Fruit fly (Drosophila melanogaster) whole organism, embryonic: ENCODE results near the gene CG12783.

Experiments used
- BEAF-32 ChIP-seq: fragments of 200-800 bp; sonication (Bioruptor generic); optimal IDR thresholded peaks from 3 replicates; lab custom pipeline; 2017; ENCODE audit warnings: missing biosample characterization, missing genetic modification characterization, mild to moderate bottlenecking, moderate library complexity, missing genetic modification reagents
- CG10543 ChIP-seq: fragments of 200-800 bp; sonication (Bioruptor generic); optimal IDR thresholded peaks from 3 replicates; lab custom pipeline; 2017; ENCODE audit warnings: missing biosample characterization, mild to moderate bottlenecking, missing genetic modification characterization, moderate library complexity
- CG13123 ChIP-seq: fragments of 200-800 bp; sonication (Bioruptor generic); optimal IDR thresholded peaks from 2 replicates; lab custom pipeline; 2016; ENCODE audit warnings: missing biosample characterization, missing genetic modification characterization
- CG13424 ChIP-seq: fragments of 200-800 bp; sonication (Bioruptor generic); optimal IDR thresholded peaks from 2 replicates; lab custom pipeline; 2019; ENCODE audit warnings: missing biosample characterization, mild to moderate bottlenecking, missing genetic modification characterization, moderate library complexity
- CG14014 ChIP-seq: fragments of 200-800 bp; sonication (Bioruptor generic); IDR thresholded peaks from 2 replicates; pipeline ENCODE4 v1.3.6; 2022; ENCODE audit warnings: missing biosample characterization, missing genetic modification characterization
- CG15011 ChIP-seq: fragments of 200-800 bp; sonication (Bioruptor generic); optimal IDR thresholded peaks from 3 replicates; lab custom pipeline; 2018; ENCODE audit warnings: missing biosample characterization, mild to moderate bottlenecking, missing genetic modification characterization
- CG17328 ChIP-seq: fragments of 200-800 bp; sonication (Bioruptor generic); IDR thresholded peaks from 2 replicates; pipeline ENCODE4 v1.3.6; 2022; ENCODE audit warnings: missing biosample characterization, missing genetic modification characterization
- CG17361 ChIP-seq: fragments of 200-800 bp; sonication (Bioruptor generic); IDR thresholded peaks from 3 replicates; pipeline ENCODE4 v1.3.6; 2022; ENCODE audit warnings: missing biosample characterization, missing genetic modification characterization
- CG17612 ChIP-seq: fragments of 200-800 bp; sonication (Bioruptor generic); IDR thresholded peaks from 2 replicates; pipeline ENCODE4 v1.3.6; 2022; ENCODE audit warnings: missing biosample characterization, missing genetic modification characterization
- CG2120 ChIP-seq: fragments of 200-800 bp; sonication (Bioruptor generic); optimal IDR thresholded peaks from 3 replicates; lab custom pipeline; 2016; ENCODE audit warnings: missing biosample characterization, missing genetic modification characterization
- CG2129 ChIP-seq: fragments of 200-800 bp; sonication (Bioruptor generic); IDR thresholded peaks from 2 replicates; pipeline ENCODE4 v1.3.6; 2022; ENCODE audit warnings: missing biosample characterization, missing genetic modification characterization; ENCODE audit not compliant: partially characterized antibody
- CG2202 ChIP-seq: fragments of 200-800 bp; sonication (Bioruptor generic); optimal IDR thresholded peaks from 2 replicates; lab custom pipeline; 2018; ENCODE audit warnings: missing biosample characterization, mild to moderate bottlenecking, missing genetic modification characterization
- CG2712 ChIP-seq: fragments of 200-800 bp; optimal IDR thresholded peaks from 3 replicates; lab custom pipeline; 2019; ENCODE audit warnings: missing biosample characterization, mild to moderate bottlenecking, missing genetic modification characterization, moderate library complexity
- CG31365 ChIP-seq: fragments of 200-800 bp; sonication (Bioruptor generic); optimal IDR thresholded peaks from 2 replicates; lab custom pipeline; 2018; ENCODE audit warnings: missing biosample characterization, mild to moderate bottlenecking, missing genetic modification characterization
- CG33557 ChIP-seq: fragments of 200-800 bp; sonication (Bioruptor generic); optimal IDR thresholded peaks from 2 replicates; lab custom pipeline; 2019; ENCODE audit warnings: missing biosample characterization, mild to moderate bottlenecking, missing genetic modification characterization, moderate library complexity
- CG3407 ChIP-seq: fragments of 200-800 bp; sonication (Bioruptor generic); optimal IDR thresholded peaks from 2 replicates; lab custom pipeline; 2018; ENCODE audit warnings: missing biosample characterization, mild to moderate bottlenecking, missing genetic modification characterization
- CG5180 ChIP-seq: fragments of 200-800 bp; sonication (Bioruptor generic); optimal IDR thresholded peaks from 3 replicates; lab custom pipeline; 2017; ENCODE audit warnings: missing biosample characterization, missing genetic modification characterization, mild to moderate bottlenecking, moderate library complexity, missing genetic modification reagents
- CG6175 ChIP-seq: fragments of 200-800 bp; sonication (Bioruptor generic); IDR thresholded peaks from 3 replicates; pipeline ENCODE4 v1.3.6; 2022; ENCODE audit warnings: missing biosample characterization, missing genetic modification characterization
- CG7556 ChIP-seq: fragments of 200-800 bp; sonication (Bioruptor generic); optimal IDR thresholded peaks from 2 replicates; lab custom pipeline; 2017; ENCODE audit warnings: missing biosample characterization, mild to moderate bottlenecking, missing genetic modification characterization
- CG7839 ChIP-seq: fragments of 200-800 bp; sonication (Bioruptor generic); optimal IDR thresholded peaks from 3 replicates; lab custom pipeline; 2018; ENCODE audit warnings: missing biosample characterization, mild to moderate bottlenecking, missing genetic modification characterization, moderate library complexity
- CG7928 ChIP-seq: fragments of 200-800 bp; sonication (Bioruptor generic); optimal IDR thresholded peaks from 2 replicates; lab custom pipeline; 2017; ENCODE audit warnings: missing biosample characterization, mild to moderate bottlenecking, missing genetic modification characterization
- CG8290 ChIP-seq, 3 experiments: fragments of 200-800 bp; sonication (Bioruptor generic); optimal IDR thresholded peaks; 2 replicates each; lab custom pipeline; 2016 to 2019; ENCODE audit warnings: missing biosample characterization in 3 of 3, missing genetic modification characterization in 3 of 3, mild to moderate bottlenecking in 2 of 3, moderate library complexity in 1 of 3
- CG9932 ChIP-seq: fragments of 200-800 bp; sonication (Bioruptor generic); IDR thresholded peaks from 2 replicates; pipeline ENCODE4 v1.3.6; 2022; ENCODE audit warnings: missing biosample characterization, missing genetic modification characterization
- CHES-1-like ChIP-seq: fragments of 200-800 bp; sonication (Bioruptor generic); optimal IDR thresholded peaks from 2 replicates; lab custom pipeline; 2016; ENCODE audit warnings: missing biosample characterization, missing genetic modification characterization
- Dip2 ChIP-seq: fragments of 200-800 bp; sonication (Bioruptor generic); IDR thresholded peaks from 2 replicates; pipeline ENCODE4 v1.3.6; 2022; ENCODE audit warnings: missing biosample characterization, missing genetic modification characterization
- Doc3 ChIP-seq: fragments of 200-800 bp; sonication (Bioruptor generic); IDR thresholded peaks from 3 replicates; pipeline ENCODE4 v1.3.6; 2022; ENCODE audit warnings: missing biosample characterization, missing genetic modification characterization; ENCODE audit not compliant: partially characterized antibody
- Gug ChIP-seq: fragments of 200-800 bp; sonication (Bioruptor generic); IDR thresholded peaks from 4 replicates; pipeline ENCODE4 v1.3.6; 2022; ENCODE audit warnings: missing biosample characterization, missing genetic modification characterization
- HmgZ ChIP-seq: fragments of 200-800 bp; sonication (Bioruptor generic); optimal IDR thresholded peaks from 2 replicates; lab custom pipeline; 2018; ENCODE audit warnings: missing biosample characterization, mild to moderate bottlenecking, missing genetic modification characterization
- MBD-R2 ChIP-seq: fragments of 200-800 bp; sonication (Bioruptor generic); IDR thresholded peaks from 2 replicates; pipeline ENCODE4 v1.3.6; 2022; ENCODE audit warnings: missing biosample characterization, missing genetic modification characterization
- Mes4 ChIP-seq: fragments of 200-800 bp; sonication (Bioruptor generic); optimal IDR thresholded peaks from 2 replicates; lab custom pipeline; 2016; ENCODE audit warnings: missing biosample characterization, missing genetic modification characterization
- Mrtf ChIP-seq: fragments of 200-800 bp; sonication (Bioruptor generic); IDR thresholded peaks from 3 replicates; pipeline ENCODE4 v1.3.6; 2022; ENCODE audit warnings: missing biosample characterization, missing genetic modification characterization
- NFAT ChIP-seq: fragments of 200-800 bp; sonication (Bioruptor generic); IDR thresholded peaks from 2 replicates; pipeline ENCODE4 v1.3.6; 2022; ENCODE audit warnings: missing biosample characterization, missing genetic modification characterization
- Scr ChIP-seq: fragments of 200-800 bp; sonication (Bioruptor generic); IDR thresholded peaks from 2 replicates; pipeline ENCODE4 v1.3.6; 2022; ENCODE audit warnings: missing biosample characterization, missing genetic modification characterization; ENCODE audit not compliant: partially characterized antibody
- Sry-δ ChIP-seq: fragments of 200-800 bp; sonication (Bioruptor generic); optimal IDR thresholded peaks from 2 replicates; lab custom pipeline; 2016; ENCODE audit warnings: missing biosample characterization, missing genetic modification characterization
- Taf1 ChIP-seq: fragments of 200-800 bp; sonication (Bioruptor generic); IDR thresholded peaks from 2 replicates; pipeline ENCODE4 v1.3.6; 2022; ENCODE audit warnings: missing biosample characterization, missing genetic modification characterization
- Xbp1 ChIP-seq: fragments of 200-800 bp; sonication (Bioruptor generic); optimal IDR thresholded peaks from 3 replicates; lab custom pipeline; 2016; ENCODE audit warnings: missing biosample characterization, mild to moderate bottlenecking, missing genetic modification characterization
- ase ChIP-seq: fragments of 200-800 bp; sonication (Bioruptor generic); IDR thresholded peaks from 3 replicates; pipeline ENCODE4 v1.3.6; 2022; ENCODE audit warnings: missing biosample characterization, missing genetic modification characterization
- bowl ChIP-seq: fragments of 200-800 bp; sonication (Bioruptor generic); IDR thresholded peaks from 2 replicates; pipeline ENCODE4 v1.3.6; 2022; ENCODE audit warnings: missing biosample characterization, missing genetic modification characterization
- caup ChIP-seq: fragments of 200-800 bp; sonication (Bioruptor generic); optimal IDR thresholded peaks from 3 replicates; lab custom pipeline; 2017; ENCODE audit warnings: missing biosample characterization, mild to moderate bottlenecking, missing genetic modification characterization, moderate library complexity; ENCODE audit not compliant: severe bottlenecking
- fd64A ChIP-seq: fragments of 200-800 bp; sonication (Bioruptor generic); optimal IDR thresholded peaks from 3 replicates; lab custom pipeline; 2018; ENCODE audit warnings: missing biosample characterization, mild to moderate bottlenecking, missing genetic modification characterization
- lbe ChIP-seq: fragments of 200-800 bp; sonication (Bioruptor generic); optimal IDR thresholded peaks from 2 replicates; lab custom pipeline; 2016; ENCODE audit warnings: missing biosample characterization, mild to moderate bottlenecking, missing genetic modification characterization
- mirr ChIP-seq: fragments of 200-800 bp; sonication (Bioruptor generic); optimal IDR thresholded peaks from 3 replicates; lab custom pipeline; 2018; ENCODE audit warnings: missing biosample characterization, mild to moderate bottlenecking, missing genetic modification characterization
- nau ChIP-seq: fragments of 200-800 bp; sonication (Bioruptor generic); optimal IDR thresholded peaks from 3 replicates; lab custom pipeline; 2017; ENCODE audit warnings: missing biosample characterization, mild to moderate bottlenecking, missing genetic modification characterization, missing genetic modification reagents
- oc ChIP-seq: fragments of 200-800 bp; sonication (Bioruptor generic); optimal IDR thresholded peaks from 2 replicates; lab custom pipeline; 2018; ENCODE audit warnings: missing biosample characterization, mild to moderate bottlenecking, missing genetic modification characterization, moderate library complexity
- p53 ChIP-seq: fragments of 200-800 bp; sonication (Bioruptor generic); optimal IDR thresholded peaks from 2 replicates; lab custom pipeline; 2016; ENCODE audit warnings: missing biosample characterization, missing genetic modification characterization
- pros ChIP-seq: fragments of 200-800 bp; sonication (Bioruptor generic); optimal IDR thresholded peaks from 3 replicates; lab custom pipeline; 2019; ENCODE audit warnings: missing biosample characterization, mild to moderate bottlenecking, missing genetic modification characterization, moderate library complexity
- sima ChIP-seq: fragments of 200-800 bp; sonication (Bioruptor generic); optimal IDR thresholded peaks from 2 replicates; lab custom pipeline; 2016; ENCODE audit warnings: missing biosample characterization, missing genetic modification characterization
- ssp ChIP-seq: fragments of 200-800 bp; sonication (Bioruptor generic); IDR thresholded peaks from 2 replicates; pipeline ENCODE4 v1.3.6; 2022; ENCODE audit warnings: missing biosample characterization, missing genetic modification characterization
- tll ChIP-seq, 2 experiments: fragments of 200-800 bp in 1 of 2; fragments of >200 bp in 1 of 2; sonication (Bioruptor generic) in 1 of 2; optimal IDR thresholded peaks; 2 replicates each; lab custom pipeline; 2017 to 2019; ENCODE audit warnings: missing biosample characterization in 2 of 2, missing genetic modification characterization in 2 of 2, mild to moderate bottlenecking in 1 of 2, moderate library complexity in 1 of 2
- twi ChIP-seq: fragments of 200-800 bp; optimal IDR thresholded peaks from 2 replicates; lab custom pipeline; 2019; ENCODE audit warnings: missing biosample characterization, mild to moderate bottlenecking, missing genetic modification characterization, moderate library complexity
- unc-4 ChIP-seq: fragments of 200-800 bp; sonication (Bioruptor generic); IDR thresholded peaks from 2 replicates; pipeline ENCODE4 v1.3.6; 2022; ENCODE audit warnings: missing biosample characterization, missing genetic modification characterization; ENCODE audit not compliant: partially characterized antibody
- vvl ChIP-seq: fragments of 200-800 bp; sonication (Bioruptor generic); IDR thresholded peaks from 2 replicates; pipeline ENCODE4 v1.3.6; 2022; ENCODE audit warnings: missing biosample characterization, missing genetic modification characterization
- wdn ChIP-seq: fragments of 200-800 bp; sonication (Bioruptor generic); IDR thresholded peaks from 2 replicates; pipeline ENCODE4 v1.3.6; 2022; ENCODE audit warnings: missing biosample characterization, missing genetic modification characterization

CG12783 gene

DNA sequence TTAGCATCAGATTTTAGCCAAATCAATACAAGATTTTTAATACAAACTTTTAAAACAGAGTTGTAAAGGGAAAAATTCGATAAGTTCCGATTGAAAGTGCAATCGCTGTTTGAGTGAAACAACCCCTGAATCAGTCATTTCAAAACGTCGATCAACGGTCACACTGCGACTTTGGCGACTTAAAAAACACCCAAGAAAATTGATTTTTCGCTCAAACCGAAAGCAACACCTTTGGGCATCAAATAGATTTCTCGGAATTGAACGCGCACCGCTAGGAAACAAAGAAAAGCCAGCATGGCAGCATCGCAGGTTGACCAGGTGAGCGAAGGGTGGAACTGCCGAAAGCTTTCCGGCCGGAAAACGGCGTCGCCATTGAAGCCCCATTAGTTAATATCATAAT lies 30.4 kb upstream of the CG12783 start, which contains the start of gene Arl6IP1 (continued):
- TF ChIP-seq CG15011 (GFP tag; lab: Kevin White, UChicago) (no peak), sima (no peak), CG13424 (tag; lab: Kevin White, UChicago) (no peak), CG17328 (GFP tag; lab: Robert Waterston, UW) (no peak), CG6175 (GFP tag; lab: Robert Waterston, UW) (no peak), Dip2 (GFP tag; lab: Robert Waterston, UW) (no peak), BEAF-32 (peak; percentile 51), Xbp1 (no peak), Doc3 (GFP tag; lab: Robert Waterston, UW) (no peak), CG3407 (GFP tag; lab: Kevin White, UChicago) (no peak), vvl (GFP tag; lab: Robert Waterston, UW) (0 out of 2 replicates have a peak, but pooled peaks have one; percentile 11), CG7928 (GFP tag; lab: Kevin White, UChicago) (no peak), CG9932 (GFP tag; lab: Robert Waterston, UW) (no peak), CG8290 (GFP tag; optimal IDR thresholded peaks at IDR 0.05; lab: Kevin White, UChicago) (no peak), CG8290 (tag; optimal IDR thresholded peaks at IDR 0.05; lab: Kevin White, UChicago) (no peak), Mes4 (GFP tag; lab: Kevin White, UChicago) (no peak), CG7556 (GFP tag; lab: Kevin White, UChicago) (no peak), nau (GFP tag; lab: Kevin White, UChicago) (no peak), MBD-R2 (GFP tag; lab: Robert Waterston, UW) (peak; percentile 91), NFAT (no peak), p53 (no peak), mirr (GFP tag; lab: Kevin White, UChicago) (no peak), oc (no peak), caup (no peak), CG31365 (tag; lab: Kevin White, UChicago) (no peak), wdn (GFP tag; lab: Robert Waterston, UW) (no peak), ssp (GFP tag; lab: Robert Waterston, UW) (no peak), lbe (GFP tag; lab: Kevin White, UChicago) (no peak), twi (tag; lab: Kevin White, UChicago) (no peak), fd64A (GFP tag; lab: Kevin White, UChicago) (no peak), ase (GFP tag; lab: Robert Waterston, UW) (no peak), CG10543 (GFP tag; lab: Kevin White, UChicago) (no peak), CHES-1-like (GFP tag; lab: Kevin White, UChicago) (no peak), CG13123 (no peak), Scr (peak; percentile 56), CG14014 (GFP tag; lab: Robert Waterston, UW) (no peak), bowl (no peak), Mrtf (GFP tag; lab: Robert Waterston, UW) (no peak), Taf1 (GFP tag; lab: Robert Waterston, UW) (no peak), CG7839 (tag; lab: Kevin White, UChicago) (no peak), CG2129 (0 out of 2 replicates have a peak, but pooled peaks have one; percentile 16)

DNA sequence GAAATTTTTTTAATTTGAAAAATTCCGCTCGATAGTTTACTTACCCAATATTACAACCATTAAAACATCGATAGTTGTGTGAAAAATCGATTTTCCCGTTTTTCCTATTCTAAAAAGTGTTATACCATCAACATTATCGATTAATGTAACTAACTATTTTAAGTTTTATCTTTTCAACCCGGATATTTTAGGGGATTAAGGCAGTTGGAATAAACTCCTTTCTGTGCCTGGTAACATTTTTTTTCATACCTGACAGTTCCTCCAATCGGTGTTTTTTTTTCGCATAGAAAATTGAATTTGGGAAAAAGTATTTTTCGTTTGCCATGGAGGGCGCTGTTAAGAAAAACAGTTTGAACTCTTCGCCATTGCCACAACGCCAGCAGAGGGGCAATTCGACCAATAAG lies 26.8 kb upstream of the CG12783 start, which contains the start of gene nonA-l:
Gene nonA-l, plus strand, starts transcription at position 201 of the 404 bp plus-strand sequence.
- TF ChIP-seq HmgZ (tag; lab: Kevin White, UChicago), result peak; percentile 48
- TF ChIP-seq CG5180 (GFP tag; lab: Kevin White, UChicago), result no peak
- TF ChIP-seq Sry-δ (GFP tag; lab: Kevin White, UChicago), result peak; percentile 78
- TF ChIP-seq CG2712 (tag; lab: Kevin White, UChicago), result peak; percentile 39
- TF ChIP-seq CG2202 (tag; lab: Kevin White, UChicago), result no peak
- no peak; the same call in 2 of the 3 replicates for TF ChIP-seq CG17361 (GFP tag; lab: Robert Waterston, UW)
- no peak for TF ChIP-seq pros (GFP tag; lab: Kevin White, UChicago)
- no peak for TF ChIP-seq CG33557
- TF ChIP-seq CG17612 (GFP tag; lab: Robert Waterston, UW), result no peak
- no peak for TF ChIP-seq CG2120 (GFP tag; lab: Kevin White, UChicago)
- no peak for TF ChIP-seq tll (GFP tag; optimal IDR thresholded peaks at IDR 0.05; lab: Kevin White, UChicago)
- TF ChIP-seq unc-4 (GFP tag; lab: Robert Waterston, UW), result peak; percentile 87
- TF ChIP-seq Gug (GFP tag; lab: Robert Waterston, UW), result no peak
- TF ChIP-seq Doc3 (GFP tag; lab: Robert Waterston, UW), result peak; percentile 69
